Fruit fly (Drosophila melanogaster): ENCODE data around the gene Ir94b.

- TF ChIP-seq sv (GFP tag; optimal IDR thresholded peaks at IDR 0.05) (no peak), pan (optimal IDR thresholded peaks at IDR 0.05) (no peak), CrebA (GFP tag; optimal IDR thresholded peaks at IDR 0.05; ENCODE audit: borderline replicate concordance) (no peak), h (GFP tag; optimal IDR thresholded peaks at IDR 0.05) (no peak), Myc (optimal IDR thresholded peaks at IDR 0.05) (no peak), br (GFP tag; optimal IDR thresholded peaks at IDR 0.05) (no peak), Dfd (GFP tag; optimal IDR thresholded peaks at IDR 0.05) (peak; percentile 58), usp (GFP tag; optimal IDR thresholded peaks at IDR 0.05) (no peak), ey (GFP tag; optimal IDR thresholded peaks at IDR 0.05) (no peak), Vsx2 (GFP tag; optimal IDR thresholded peaks at IDR 0.05; ENCODE audit: partially characterized antibody) (no peak), Sp1 (GFP tag; optimal IDR thresholded peaks at IDR 0.05) (no peak)
These were observed 41.6 kb upstream of the Ir94b start for dm6 chr3R:22158699-22159098.
